Fruit fly (Drosophila melanogaster) whole organism, embryonic: ENCODE results near the gene lili.
A peak's percentile ranks its signal among the peaks of the same experiment; 100 is the strongest.

Source experiments
- Adf1 ChIP-seq: fragments of 200-800 bp; sonication (Bioruptor generic); IDR thresholded peaks from 2 replicates; pipeline ENCODE4 v1.3.6; 2022; ENCODE audit warnings: missing biosample characterization, missing genetic modification characterization
- Aef1 ChIP-seq: fragments of 200-800 bp; sonication (Bioruptor generic); IDR thresholded peaks from 3 replicates; pipeline ENCODE4 v1.3.6; 2022; ENCODE audit warnings: missing biosample characterization, missing genetic modification characterization
- Atf3 ChIP-seq: fragments of 200-800 bp; sonication (Bioruptor generic); optimal IDR thresholded peaks from 3 replicates; lab custom pipeline; 2016; ENCODE audit warnings: missing biosample characterization, missing genetic modification characterization
- CG10431 ChIP-seq: fragments of 200-800 bp; sonication (Bioruptor generic); optimal IDR thresholded peaks from 3 replicates; lab custom pipeline; 2018; ENCODE audit warnings: missing biosample characterization, mild to moderate bottlenecking, missing genetic modification characterization
- CG10462 ChIP-seq: fragments of 200-800 bp; sonication (Bioruptor generic); optimal IDR thresholded peaks from 2 replicates; lab custom pipeline; 2016; ENCODE audit warnings: missing biosample characterization, missing genetic modification characterization
- CG12071 ChIP-seq: fragments of 200-800 bp; sonication (Bioruptor generic); optimal IDR thresholded peaks from 3 replicates; lab custom pipeline; 2018; ENCODE audit warnings: missing biosample characterization, mild to moderate bottlenecking, missing genetic modification characterization
- CG12744 ChIP-seq: fragments of 200-800 bp; sonication (Bioruptor generic); optimal IDR thresholded peaks from 2 replicates; lab custom pipeline; 2016; ENCODE audit warnings: missing biosample characterization, missing genetic modification characterization
- CG14860 ChIP-seq: fragments of 200-800 bp; sonication (Bioruptor generic); IDR thresholded peaks from 3 replicates; pipeline ENCODE4 v1.3.6; 2022; ENCODE audit warnings: missing biosample characterization, missing genetic modification characterization; ENCODE audit not compliant: partially characterized antibody
- CG15011 ChIP-seq: fragments of 200-800 bp; sonication (Bioruptor generic); optimal IDR thresholded peaks from 3 replicates; lab custom pipeline; 2018; ENCODE audit warnings: missing biosample characterization, mild to moderate bottlenecking, missing genetic modification characterization
- CG1647 ChIP-seq: fragments of 200-800 bp; sonication (Bioruptor generic); optimal IDR thresholded peaks from 3 replicates; lab custom pipeline; 2016; ENCODE audit warnings: missing biosample characterization, missing genetic modification characterization
- CG1792 ChIP-seq: fragments of 200-800 bp; sonication (Bioruptor generic); optimal IDR thresholded peaks from 2 replicates; lab custom pipeline; 2016; ENCODE audit warnings: missing biosample characterization, missing genetic modification characterization
- CG18764 ChIP-seq: fragments of 200-800 bp; sonication (Bioruptor generic); optimal IDR thresholded peaks from 3 replicates; lab custom pipeline; 2016; ENCODE audit warnings: missing biosample characterization, missing genetic modification characterization
- CG2202 ChIP-seq: fragments of 200-800 bp; sonication (Bioruptor generic); optimal IDR thresholded peaks from 2 replicates; lab custom pipeline; 2018; ENCODE audit warnings: missing biosample characterization, mild to moderate bottlenecking, missing genetic modification characterization
- CG2678 ChIP-seq: fragments of 200-800 bp; sonication (Bioruptor generic); optimal IDR thresholded peaks from 3 replicates; lab custom pipeline; 2019; ENCODE audit warnings: missing biosample characterization, mild to moderate bottlenecking, missing genetic modification characterization, moderate library complexity
- CG32767 ChIP-seq: fragments of 200-800 bp; sonication (Bioruptor generic); IDR thresholded peaks from 2 replicates; pipeline ENCODE4 v1.3.6; 2022; ENCODE audit warnings: missing biosample characterization, missing genetic modification characterization
- CG7987 ChIP-seq: fragments of 200-800 bp; sonication (Bioruptor generic); optimal IDR thresholded peaks from 2 replicates; lab custom pipeline; 2018; ENCODE audit warnings: missing biosample characterization, mild to moderate bottlenecking, missing genetic modification characterization, moderate library complexity
- CG8281 ChIP-seq: fragments of 200-800 bp; sonication (Bioruptor generic); optimal IDR thresholded peaks from 2 replicates; lab custom pipeline; 2018; ENCODE audit warnings: missing biosample characterization, mild to moderate bottlenecking, missing genetic modification characterization, moderate library complexity
- CG8359 ChIP-seq: fragments of 200-800 bp; sonication (Bioruptor generic); optimal IDR thresholded peaks from 2 replicates; lab custom pipeline; 2017; ENCODE audit warnings: missing biosample characterization, mild to moderate bottlenecking, missing genetic modification characterization, borderline replicate concordance
- CG9797 ChIP-seq: fragments of 200-800 bp; sonication (Bioruptor generic); optimal IDR thresholded peaks from 3 replicates; lab custom pipeline; 2018; ENCODE audit warnings: missing biosample characterization, mild to moderate bottlenecking, missing genetic modification characterization
- CG9817 ChIP-seq: fragments of 200-800 bp; sonication (Bioruptor generic); optimal IDR thresholded peaks from 2 replicates; lab custom pipeline; 2018; ENCODE audit warnings: missing biosample characterization, mild to moderate bottlenecking, missing genetic modification characterization, moderate library complexity
- CHES-1-like ChIP-seq: fragments of 200-800 bp; sonication (Bioruptor generic); optimal IDR thresholded peaks from 2 replicates; lab custom pipeline; 2016; ENCODE audit warnings: missing biosample characterization, missing genetic modification characterization
- CkIIα-i1 ChIP-seq: fragments of 200-800 bp; sonication (Bioruptor generic); IDR thresholded peaks from 2 replicates; pipeline ENCODE4 v1.3.6; 2022; ENCODE audit warnings: missing biosample characterization, missing genetic modification characterization
- CoRest ChIP-seq: fragments of 200-800 bp; sonication (Bioruptor generic); optimal IDR thresholded peaks from 3 replicates; lab custom pipeline; 2018; ENCODE audit warnings: missing biosample characterization, mild to moderate bottlenecking, missing genetic modification characterization, moderate library complexity
- Doc2 ChIP-seq: fragments of 200-800 bp; sonication (Bioruptor generic); IDR thresholded peaks from 2 replicates; pipeline ENCODE4 v1.3.6; 2022; ENCODE audit warnings: missing biosample characterization, missing genetic modification characterization
- Dp ChIP-seq: fragments of 200-800 bp; sonication (Bioruptor generic); optimal IDR thresholded peaks from 2 replicates; lab custom pipeline; 2018; ENCODE audit warnings: missing biosample characterization, mild to moderate bottlenecking, missing genetic modification characterization, moderate library complexity
- Eip74EF ChIP-seq, 2 experiments: fragments of 200-800 bp in 1 of 2; fragments of >200 bp in 1 of 2; sonication (Bioruptor generic) in 1 of 2; optimal IDR thresholded peaks; 2 replicates each; lab custom pipeline; 2017 to 2019; ENCODE audit warnings: missing biosample characterization in 2 of 2, missing genetic modification characterization in 2 of 2, mild to moderate bottlenecking in 1 of 2, moderate library complexity in 1 of 2
- Fer1 ChIP-seq: fragments of 200-800 bp; sonication (Bioruptor generic); optimal IDR thresholded peaks from 2 replicates; lab custom pipeline; 2017; ENCODE audit warnings: missing biosample characterization, mild to moderate bottlenecking, missing genetic modification characterization
- H15 ChIP-seq: fragments of 200-800 bp; sonication (Bioruptor generic); IDR thresholded peaks from 3 replicates; pipeline ENCODE4 v1.3.6; 2022; ENCODE audit warnings: missing biosample characterization, missing genetic modification characterization
- HLH3B ChIP-seq: fragments of 200-800 bp; sonication (Bioruptor generic); IDR thresholded peaks from 2 replicates; pipeline ENCODE4 v1.3.6; 2022; ENCODE audit warnings: missing biosample characterization, missing genetic modification characterization
- Hr39 ChIP-seq: fragments of >200 bp; optimal IDR thresholded peaks from 2 replicates; lab custom pipeline; 2017
- Max ChIP-seq: fragments of 200-800 bp; sonication (Bioruptor generic); optimal IDR thresholded peaks from 2 replicates; lab custom pipeline; 2016; ENCODE audit warnings: missing biosample characterization, mild to moderate bottlenecking, missing genetic modification characterization
- Med ChIP-seq: fragments of 200-800 bp; sonication (Bioruptor generic); peaks from one replicate; lab custom pipeline; 2016; ENCODE audit warnings: missing biosample characterization, missing genetic modification characterization, mild to moderate bottlenecking, inconsistent platforms, moderate library complexity
- Mrtf ChIP-seq: fragments of 200-800 bp; sonication (Bioruptor generic); IDR thresholded peaks from 3 replicates; pipeline ENCODE4 v1.3.6; 2022; ENCODE audit warnings: missing biosample characterization, missing genetic modification characterization
- Nf-YC ChIP-seq: fragments of 200-800 bp; optimal IDR thresholded peaks from 3 replicates; lab custom pipeline; 2019; ENCODE audit warnings: missing biosample characterization, mild to moderate bottlenecking, missing genetic modification characterization, moderate library complexity
- Trl ChIP-seq, 3 experiments: fragments of >200 bp in 2 of 3; fragments of 200-800 bp in 1 of 3; sonication (Bioruptor generic) in 1 of 3; optimal IDR thresholded peaks; 2 replicates in 1 of 3; 3 replicates in 2 of 3; lab custom pipeline; 2016 to 2017; ENCODE audit warnings: missing biosample characterization in 1 of 3, missing genetic modification characterization in 1 of 3
- Vsx1 ChIP-seq: fragments of 200-800 bp; sonication (Bioruptor generic); optimal IDR thresholded peaks from 2 replicates; lab custom pipeline; 2017; ENCODE audit warnings: missing biosample characterization, mild to moderate bottlenecking, missing genetic modification characterization, missing genetic modification reagents
- ash1 ChIP-seq: fragments of 200-800 bp; sonication (Bioruptor generic); optimal IDR thresholded peaks from 2 replicates; lab custom pipeline; 2018; ENCODE audit warnings: missing biosample characterization, mild to moderate bottlenecking, missing genetic modification characterization
- az2 ChIP-seq: fragments of 200-800 bp; sonication (Bioruptor generic); optimal IDR thresholded peaks from 3 replicates; lab custom pipeline; 2016; ENCODE audit warnings: missing biosample characterization, missing genetic modification characterization
- bbx ChIP-seq: fragments of 200-800 bp; sonication (Bioruptor generic); IDR thresholded peaks from 2 replicates; pipeline ENCODE4 v1.3.6; 2022; ENCODE audit warnings: missing biosample characterization, missing genetic modification characterization; ENCODE audit not compliant: partially characterized antibody
- bcd ChIP-seq: fragments of 200-800 bp; sonication (Bioruptor generic); optimal IDR thresholded peaks from 2 replicates; lab custom pipeline; 2017; ENCODE audit warnings: missing biosample characterization, mild to moderate bottlenecking, missing genetic modification characterization
- ci ChIP-seq: fragments of 200-800 bp; sonication (Bioruptor generic); IDR thresholded peaks from 3 replicates; pipeline ENCODE4 v1.3.6; 2022; ENCODE audit warnings: missing biosample characterization, missing genetic modification characterization
- dimm ChIP-seq: fragments of 200-800 bp; sonication (Bioruptor generic); IDR thresholded peaks from 2 replicates; pipeline ENCODE4 v1.3.6; 2022; ENCODE audit warnings: missing biosample characterization, missing genetic modification characterization
- esg ChIP-seq: fragments of 200-800 bp; sonication (Bioruptor generic); conservative IDR thresholded peaks from 2 replicates; pipeline ENCODE4 v1.3.6; 2022; ENCODE audit warnings: missing biosample characterization, missing genetic modification characterization
- gt ChIP-seq: fragments of 200-800 bp; sonication (Bioruptor generic); IDR thresholded peaks from 2 replicates; pipeline ENCODE4 v1.3.6; 2022; ENCODE audit warnings: missing biosample characterization, missing genetic modification characterization
- jing ChIP-seq: fragments of 200-800 bp; sonication (Bioruptor generic); optimal IDR thresholded peaks from 2 replicates; lab custom pipeline; 2018; ENCODE audit warnings: missing biosample characterization, mild to moderate bottlenecking, missing genetic modification characterization
- kay ChIP-seq: fragments of 200-800 bp; sonication (Bioruptor generic); optimal IDR thresholded peaks from 2 replicates; lab custom pipeline; 2016; ENCODE audit warnings: missing biosample characterization, missing genetic modification characterization
- nerfin-1 ChIP-seq: fragments of 200-800 bp; sonication (Bioruptor generic); optimal IDR thresholded peaks from 3 replicates; lab custom pipeline; 2019; ENCODE audit warnings: missing biosample characterization, mild to moderate bottlenecking, missing genetic modification characterization, moderate library complexity
- stc ChIP-seq: fragments of 200-800 bp; sonication (Bioruptor generic); IDR thresholded peaks from 2 replicates; pipeline ENCODE4 v1.3.6; 2022; ENCODE audit warnings: missing biosample characterization, missing genetic modification characterization
- toy ChIP-seq: fragments of 200-800 bp; sonication (Bioruptor generic); IDR thresholded peaks from 2 replicates; pipeline ENCODE4 v1.3.6; 2022; ENCODE audit warnings: missing biosample characterization, missing genetic modification characterization
- wek ChIP-seq: fragments of 200-800 bp; sonication (Bioruptor generic); optimal IDR thresholded peaks from 3 replicates; lab custom pipeline; 2018; ENCODE audit warnings: missing biosample characterization, mild to moderate bottlenecking, missing genetic modification characterization, moderate library complexity

The lili gene

dm6 chr3R:24809576-24810279 lies 4.1 kb downstream of the lili start:
- TF ChIP-seq H15 (no peak), kay (GFP tag; lab: Kevin White, UChicago) (no peak), esg (no peak), Fer1 (GFP tag; lab: Kevin White, UChicago) (peak; percentile 72), CoRest (tag; lab: Kevin White, UChicago) (no peak), CG1647 (GFP tag; lab: Kevin White, UChicago) (no peak), Nf-YC (no peak), Trl (optimal IDR thresholded peaks at IDR 0.05; lab: Kevin White, UChicago) (no peak), Trl (GFP tag; optimal IDR thresholded peaks at IDR 0.05; lab: Kevin White, UChicago) (no peak), HLH3B (no peak), CkIIα-i1 (GFP tag; lab: Robert Waterston, UW) (no peak), CG10462 (no peak), bbx (GFP tag; lab: Robert Waterston, UW) (no peak), ci (GFP tag; lab: Robert Waterston, UW) (0 out of 3 replicates have a peak, but pooled peaks have one; percentile 37), CG32767 (no peak), CG1792 (no peak), Eip74EF (GFP tag; optimal IDR thresholded peaks at IDR 0.05; lab: Kevin White, UChicago) (peak in 1 of 2 experiments; percentile 28), CG14860 (GFP tag; lab: Robert Waterston, UW) (no peak), CG12744 (GFP tag; lab: Kevin White, UChicago) (peak; percentile 10), nerfin-1 (peak; percentile 52), CG15011 (GFP tag; lab: Kevin White, UChicago) (peak; percentile 59), CG18764 (no peak), CG7987 (GFP tag; lab: Kevin White, UChicago) (peak; percentile 71), CG9797 (no peak), CG8359 (GFP tag; lab: Kevin White, UChicago) (peak; percentile 54), ash1 (no peak), Aef1 (GFP tag; lab: Robert Waterston, UW) (no peak), Doc2 (GFP tag; lab: Robert Waterston, UW) (no peak), gt (GFP tag; lab: Robert Waterston, UW) (no peak), CG9817 (peak; percentile 9), CG8281 (tag; lab: Kevin White, UChicago) (peak; percentile 50), Atf3 (GFP tag; lab: Kevin White, UChicago) (no peak), toy (GFP tag; lab: Robert Waterston, UW) (no peak), Dp (no peak), CG2678 (tag; lab: Kevin White, UChicago) (no peak), az2 (GFP tag; lab: Kevin White, UChicago) (no peak), CHES-1-like (GFP tag; lab: Kevin White, UChicago) (no peak), dimm (no peak), CG10431 (GFP tag; lab: Kevin White, UChicago) (peak; percentile 44), wek (GFP tag; lab: Kevin White, UChicago) (peak; percentile 75), Hr39 (no peak), CG2202 (tag; lab: Kevin White, UChicago) (peak; percentile 53), Med (GFP tag; lab: Kevin White, UChicago) (peak; percentile 84), CG12071 (peak; percentile 59), bcd (GFP tag; lab: Kevin White, UChicago) (no peak), Vsx1 (GFP tag; lab: Kevin White, UChicago) (peak; percentile 67), jing (no peak), Adf1 (no peak), stc (GFP tag; lab: Robert Waterston, UW) (no peak), Max (no peak), Mrtf (no peak)
